Worm (Caenorhabditis elegans): ENCODE measurements around the gene nmur-3.

nmur-3 gene

DNA sequence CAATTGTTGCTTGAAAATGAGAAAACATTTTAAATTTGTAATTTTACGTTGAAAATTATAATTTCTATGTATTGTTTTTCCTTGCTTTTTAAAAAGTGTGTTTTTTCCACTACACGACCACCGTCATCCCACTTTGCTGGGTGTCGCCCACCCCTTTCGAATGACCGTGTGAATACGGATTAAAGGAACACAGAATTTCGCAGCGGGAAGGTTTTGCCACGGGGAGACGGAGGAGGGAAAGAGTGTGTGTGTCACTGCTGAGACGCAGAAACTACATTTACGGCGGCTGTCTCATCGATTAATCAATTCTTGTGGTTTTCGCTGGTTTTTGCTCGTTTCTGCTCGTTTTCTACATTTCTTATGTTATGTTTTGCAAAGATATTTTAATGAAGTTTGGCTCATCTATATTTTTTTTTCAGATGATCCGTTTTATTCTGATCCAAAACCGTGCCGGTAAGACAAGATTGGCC, 8.4 kb upstream of the nmur-3 start, which contains the start of gene aps-2:
TSS of gene aps-2 (plus strand) at position 420 of the 470 bp plus-strand sequence.
- TF ChIP-seq skn-1 (tag; optimal IDR thresholded peaks at IDR 0.05) = no peak
- TF ChIP-seq nhr-21 (tag; optimal IDR thresholded peaks at IDR 0.05) = peak; percentile 25
- no peak for TF ChIP-seq nhr-77 (tag; optimal IDR thresholded peaks at IDR 0.05)
- TF ChIP-seq lsy-2 (tag; optimal IDR thresholded peaks at IDR 0.05) = peak in 1 of 2 experiments; percentile 49
- TF ChIP-seq Y55F3AM.14 (GFP tag; optimal IDR thresholded peaks at IDR 0.05) = no peak
- TF ChIP-seq ztf-1 (GFP tag; conservative IDR thresholded peaks at IDR 0.05) = no peak
- no peak for TF ChIP-seq peb-1 (tag; optimal IDR thresholded peaks at IDR 0.05)
- no peak for TF ChIP-seq zag-1 (tag; optimal IDR thresholded peaks at IDR 0.05)
- no peak for TF ChIP-seq sem-4 (tag; optimal IDR thresholded peaks at IDR 0.05)
- no peak for TF ChIP-seq nhr-23 (tag; optimal IDR thresholded peaks at IDR 0.05)
- TF ChIP-seq fos-1 (tag; optimal IDR thresholded peaks at IDR 0.05) = peak; percentile 35
- no peak for TF ChIP-seq sma-3 (GFP tag; optimal IDR thresholded peaks at IDR 0.05)
- peak; percentile 65 for TF ChIP-seq nhr-129 (tag; optimal IDR thresholded peaks at IDR 0.05)
- TF ChIP-seq nhr-10 (tag; optimal IDR thresholded peaks at IDR 0.05) = no peak
- no peak for TF ChIP-seq nhr-237 (tag; optimal IDR thresholded peaks at IDR 0.05)
- no peak for TF ChIP-seq unc-62 (GFP tag; optimal IDR thresholded peaks at IDR 0.05)
- TF ChIP-seq nhr-6 (tag; optimal IDR thresholded peaks at IDR 0.05) = no peak
- TF ChIP-seq ama-1 (optimal IDR thresholded peaks at IDR 0.05) = no peak
- TF ChIP-seq ztf-4 (tag; optimal IDR thresholded peaks at IDR 0.05) = no peak
- no peak for TF ChIP-seq alr-1 (tag; optimal IDR thresholded peaks at IDR 0.05)
- no peak for TF ChIP-seq blmp-1 (tag; optimal IDR thresholded peaks at IDR 0.05; ENCODE audit: insufficient read depth)
- TF ChIP-seq egl-27 (tag; optimal IDR thresholded peaks at IDR 0.05) = no peak
- TF ChIP-seq elt-1 (tag; optimal IDR thresholded peaks at IDR 0.05) = no peak
- peak; percentile 56 for TF ChIP-seq F13H6.1 (tag; optimal IDR thresholded peaks at IDR 0.05)
- no peak for TF ChIP-seq lin-39 (tag; optimal IDR thresholded peaks at IDR 0.05)
- no peak for TF ChIP-seq snpc-4 (tag; optimal IDR thresholded peaks at IDR 0.05)
- peak; percentile 4 for TF ChIP-seq ceh-16 (tag; optimal IDR thresholded peaks at IDR 0.05)
- no peak for TF ChIP-seq nhr-11 (tag; optimal IDR thresholded peaks at IDR 0.05)
- no peak for TF ChIP-seq elt-3 (tag; optimal IDR thresholded peaks at IDR 0.05)
- TF ChIP-seq nhr-25 (tag; optimal IDR thresholded peaks at IDR 0.05) = no peak
- TF ChIP-seq unc-55 (GFP tag; optimal IDR thresholded peaks at IDR 0.05) = peak; percentile 86
- TF ChIP-seq dmd-4 (tag; optimal IDR thresholded peaks at IDR 0.05) = no peak
- peak; percentile 56 for TF ChIP-seq C34F6.9 (tag; optimal IDR thresholded peaks at IDR 0.05)
- TF ChIP-seq ZK546.5 (tag; optimal IDR thresholded peaks at IDR 0.05) = no peak
- TF ChIP-seq unc-39 (tag; optimal IDR thresholded peaks at IDR 0.05) = no peak
- TF ChIP-seq lin-13 (GFP tag; optimal IDR thresholded peaks at IDR 0.05) = peak; percentile 60
- peak; percentile 53 for TF ChIP-seq sma-9 (GFP tag; optimal IDR thresholded peaks at IDR 0.05)
- TF ChIP-seq sma-9 (tag; optimal IDR thresholded peaks at IDR 0.05) = no peak
- peak; percentile 49 for TF ChIP-seq mab-5 (tag; optimal IDR thresholded peaks at IDR 0.05)
- TF ChIP-seq mdl-1 (tag; optimal IDR thresholded peaks at IDR 0.05) = peak; percentile 1 to 3
- no peak for TF ChIP-seq mbf-1 (tag; optimal IDR thresholded peaks at IDR 0.05)
- TF ChIP-seq gmeb-1 (tag; optimal IDR thresholded peaks at IDR 0.05) = no peak
- TF ChIP-seq lin-11 (tag; optimal IDR thresholded peaks at IDR 0.05) = peak; percentile 74
- TF ChIP-seq nhr-12 (tag; optimal IDR thresholded peaks at IDR 0.05) = no peak
- TF ChIP-seq crh-2 (tag; optimal IDR thresholded peaks at IDR 0.05) = peak; percentile 68
- TF ChIP-seq ztf-11 (tag; optimal IDR thresholded peaks at IDR 0.05) = no peak
- peak; percentile 18 for TF ChIP-seq ceh-82 (tag; optimal IDR thresholded peaks at IDR 0.05)
- no peak for TF ChIP-seq aly-2 (tag; optimal IDR thresholded peaks at IDR 0.05)
- TF ChIP-seq R02D3.7 (tag; optimal IDR thresholded peaks at IDR 0.05) = peak; percentile 37

All from whole organism, L2 larva.